Fruit fly (Drosophila melanogaster): ENCODE results near the gene CG5321.
A peak's percentile ranks its signal among the peaks of the same experiment; 100 is the strongest.

Gene CG5321

dm6 chrX:14679189-14679588 is at the start of gene CG5321:
TSS of gene CG5321 (plus strand) at chrX:14679568.
- no peak for TF ChIP-seq rn (GFP tag; IDR thresholded peaks at IDR 0.05)
- TF ChIP-seq CG15710 (tag; optimal IDR thresholded peaks at IDR 0.05), result peak; percentile 20
- peak; percentile 13 for TF ChIP-seq CG34367 (tag; optimal IDR thresholded peaks at IDR 0.05)
- TF ChIP-seq CG9948 (tag; optimal IDR thresholded peaks at IDR 0.05), result peak; percentile 34
- TF ChIP-seq CG8159 (tag; optimal IDR thresholded peaks at IDR 0.05), result peak; percentile 43
- no peak for TF ChIP-seq gl (tag; optimal IDR thresholded peaks at IDR 0.05)
- TF ChIP-seq Ets98B (GFP tag; IDR thresholded peaks at IDR 0.05), result peak; percentile 20; the same call in 1 of the 2 replicates
- no peak for TF ChIP-seq CG10348 (GFP tag; IDR thresholded peaks at IDR 0.05)
- peak; percentile 45; the same call in 1 of the 2 replicates for TF ChIP-seq CG32121 (GFP tag; IDR thresholded peaks at IDR 0.05)
- peak; percentile 21 for TF ChIP-seq Pif1A (GFP tag; optimal IDR thresholded peaks at IDR 0.05)
- TF ChIP-seq D1 (tag; optimal IDR thresholded peaks at IDR 0.05), result no peak
- TF ChIP-seq CG13204 (GFP tag; optimal IDR thresholded peaks at IDR 0.05), result no peak
- TF ChIP-seq Pif1B (GFP tag; optimal IDR thresholded peaks at IDR 0.05), result peak; percentile 41
- peak; percentile 67 for TF ChIP-seq CG8301 (tag; optimal IDR thresholded peaks at IDR 0.05)
- TF ChIP-seq CG14655 (GFP tag; optimal IDR thresholded peaks at IDR 0.05), result peak; percentile 73
- TF ChIP-seq fd96Ca (GFP tag; IDR thresholded peaks at IDR 0.05), result no peak
- no peak for TF ChIP-seq Snoo (tag; optimal IDR thresholded peaks at IDR 0.05)
- peak; percentile 62; the same call in 1 of the 3 replicates for TF ChIP-seq CG4496 (GFP tag; IDR thresholded peaks at IDR 0.05)
- TF ChIP-seq CG12605 (GFP tag; IDR thresholded peaks at IDR 0.05), result 0 out of 2 replicates have a peak, but pooled peaks have one; percentile 11
- TF ChIP-seq CG17806 (tag; optimal IDR thresholded peaks at IDR 0.05), result peak; percentile 47
- no peak for TF ChIP-seq EcR (GFP tag; optimal IDR thresholded peaks at IDR 0.05)

DNA sequence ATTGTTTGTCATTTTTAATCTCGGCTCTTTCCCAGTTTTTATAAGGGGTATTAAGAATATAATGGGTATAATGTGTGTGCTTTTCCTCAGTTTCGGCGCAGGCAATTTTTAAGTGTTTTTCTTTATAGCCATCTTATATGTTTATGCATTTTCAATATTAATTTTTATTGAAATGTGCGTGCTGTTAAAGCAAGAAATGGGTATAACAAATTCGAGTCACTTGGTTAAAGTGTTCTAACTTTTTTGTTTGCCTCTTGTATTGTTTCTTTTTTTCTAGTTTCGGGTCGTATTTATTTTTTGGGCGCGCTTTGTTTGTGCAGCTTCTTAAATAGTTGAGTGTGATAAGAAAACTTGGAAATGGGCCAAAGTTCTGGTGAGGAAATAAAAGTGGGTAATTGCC is 46.2 kb upstream of the CG5321 start:
- TF ChIP-seq rn (GFP tag; IDR thresholded peaks at IDR 0.05), result no peak
- no peak for TF ChIP-seq CG34367 (tag; optimal IDR thresholded peaks at IDR 0.05)
- no peak for TF ChIP-seq CG10348 (GFP tag; IDR thresholded peaks at IDR 0.05)
- TF ChIP-seq CG8301 (tag; optimal IDR thresholded peaks at IDR 0.05), result no peak
- TF ChIP-seq CG13204 (GFP tag; optimal IDR thresholded peaks at IDR 0.05), result no peak
- no peak for TF ChIP-seq CG8159 (tag; optimal IDR thresholded peaks at IDR 0.05)

dm6 chrX:14634224-14634623 is 45.1 kb upstream of the CG5321 start:
- TF ChIP-seq CG10348 (GFP tag; IDR thresholded peaks at IDR 0.05) (no peak), CG17806 (tag; optimal IDR thresholded peaks at IDR 0.05) (no peak), CG14655 (GFP tag; optimal IDR thresholded peaks at IDR 0.05) (no peak), Ets98B (GFP tag; IDR thresholded peaks at IDR 0.05) (no peak), CG15710 (tag; optimal IDR thresholded peaks at IDR 0.05) (no peak), CG32121 (GFP tag; IDR thresholded peaks at IDR 0.05) (no peak), Pif1A (GFP tag; optimal IDR thresholded peaks at IDR 0.05) (no peak), CG34367 (tag; optimal IDR thresholded peaks at IDR 0.05) (no peak), CG13204 (GFP tag; optimal IDR thresholded peaks at IDR 0.05) (no peak), CG9948 (tag; optimal IDR thresholded peaks at IDR 0.05) (no peak)

DNA sequence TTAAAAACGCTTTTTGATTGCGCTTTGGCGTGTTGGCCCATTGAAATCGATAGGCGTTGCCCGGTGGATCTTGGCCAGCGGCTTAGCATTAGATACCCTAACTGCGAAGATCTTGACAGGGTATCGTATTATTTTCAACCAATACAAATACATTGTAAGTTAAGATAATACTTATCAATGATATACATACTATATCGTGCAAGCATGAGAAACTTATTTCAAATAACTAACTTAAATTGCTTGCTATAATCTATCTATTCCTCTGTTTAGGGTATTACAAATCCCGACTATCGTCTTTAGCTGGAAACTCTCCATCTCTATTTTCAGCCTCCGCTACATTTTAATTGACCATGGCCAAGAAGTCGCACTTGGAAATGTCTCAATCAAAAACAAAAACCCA is 44.7 kb upstream of the CG5321 start:
- TF ChIP-seq Pif1A (GFP tag; optimal IDR thresholded peaks at IDR 0.05) (no peak), CG8159 (tag; optimal IDR thresholded peaks at IDR 0.05) (no peak), CG9948 (tag; optimal IDR thresholded peaks at IDR 0.05) (no peak), fd96Ca (GFP tag; IDR thresholded peaks at IDR 0.05) (no peak), Pif1B (GFP tag; optimal IDR thresholded peaks at IDR 0.05) (no peak), CG17806 (tag; optimal IDR thresholded peaks at IDR 0.05) (no peak)

DNA sequence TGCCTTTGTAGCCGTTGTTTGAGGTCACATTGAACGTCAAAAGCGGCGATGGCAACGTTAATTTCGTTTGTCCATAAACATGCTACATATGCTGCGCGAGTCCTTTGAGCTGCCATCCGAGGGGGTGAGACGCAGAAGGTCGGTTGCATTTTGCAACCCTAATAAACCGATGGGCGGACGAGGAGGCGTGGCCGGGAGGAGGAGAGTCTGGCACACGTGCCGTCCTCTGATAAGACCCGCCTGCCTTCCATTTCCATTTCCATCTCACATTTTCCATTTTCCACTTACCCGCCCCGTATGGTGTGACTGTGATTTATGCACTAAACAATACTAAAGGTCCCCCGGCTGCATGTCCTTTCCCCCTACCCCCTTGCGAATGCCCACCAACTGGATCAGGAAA is 29.6 kb upstream of the CG5321 start:
- no peak for TF ChIP-seq CG32121 (GFP tag; IDR thresholded peaks at IDR 0.05)
- no peak for TF ChIP-seq Pif1A (GFP tag; optimal IDR thresholded peaks at IDR 0.05)
- TF ChIP-seq EcR (GFP tag; optimal IDR thresholded peaks at IDR 0.05), result no peak
- no peak for TF ChIP-seq CG34367 (tag; optimal IDR thresholded peaks at IDR 0.05)
- TF ChIP-seq CG14655 (GFP tag; optimal IDR thresholded peaks at IDR 0.05), result no peak

- TF ChIP-seq gl (tag; optimal IDR thresholded peaks at IDR 0.05) (no peak), CG8301 (tag; optimal IDR thresholded peaks at IDR 0.05) (no peak), CG32121 (GFP tag; IDR thresholded peaks at IDR 0.05) (no peak), fd96Ca (GFP tag; IDR thresholded peaks at IDR 0.05) (peak; percentile 41; the same call in 1 of the 3 replicates), Ets98B (GFP tag; IDR thresholded peaks at IDR 0.05) (peak; percentile 33; the same call in 1 of the 2 replicates), CG4496 (GFP tag; IDR thresholded peaks at IDR 0.05) (peak; percentile 64; the same call in 2 of the 3 replicates), Pif1A (GFP tag; optimal IDR thresholded peaks at IDR 0.05) (no peak), CG13204 (GFP tag; optimal IDR thresholded peaks at IDR 0.05) (peak; percentile 48), CG17806 (tag; optimal IDR thresholded peaks at IDR 0.05) (no peak)
These were observed 25.7 kb upstream of the CG5321 start, which contains the start of gene NetA for dm6 chrX:14653691-14654090. TSS of gene NetA (minus strand) at chrX:14653928.

DNA sequence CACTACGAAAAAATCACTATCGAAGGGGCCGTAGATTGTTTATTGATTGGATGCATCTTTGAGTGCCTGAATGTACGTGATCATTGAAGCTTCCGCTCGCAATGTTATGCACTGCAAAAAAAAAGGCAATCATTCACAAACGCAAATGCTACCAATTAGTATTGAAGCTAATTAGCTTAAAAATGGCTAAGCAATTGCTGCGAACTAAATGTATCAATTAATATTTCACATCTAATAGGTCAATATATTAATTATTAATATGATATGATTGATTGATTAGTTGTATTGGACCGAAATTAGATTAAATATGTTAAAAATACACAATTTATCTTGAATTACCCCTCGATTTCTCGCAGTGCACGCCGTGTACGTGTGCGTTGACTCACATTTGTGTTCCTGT is 10.1 kb upstream of the CG5321 start:
- peak; percentile 54 for TF ChIP-seq CG9948 (tag; optimal IDR thresholded peaks at IDR 0.05)
- peak; percentile 67 for TF ChIP-seq CG14655 (GFP tag; optimal IDR thresholded peaks at IDR 0.05)
- TF ChIP-seq CG8159 (tag; optimal IDR thresholded peaks at IDR 0.05), result peak; percentile 58
- peak; percentile 12 for TF ChIP-seq CG34367 (tag; optimal IDR thresholded peaks at IDR 0.05)
- peak; percentile 45 for TF ChIP-seq CG8301 (tag; optimal IDR thresholded peaks at IDR 0.05)
- TF ChIP-seq CG15710 (tag; optimal IDR thresholded peaks at IDR 0.05), result peak; percentile 47
- no peak for TF ChIP-seq rn (GFP tag; IDR thresholded peaks at IDR 0.05)
- TF ChIP-seq CG17806 (tag; optimal IDR thresholded peaks at IDR 0.05), result peak; percentile 22
- no peak for TF ChIP-seq CG32121 (GFP tag; IDR thresholded peaks at IDR 0.05)

Measured in whole organism, pupa.